Fruit fly (Drosophila melanogaster): Measurements from ENCODE around the gene CG12320.

The CG12320 gene

DNA sequence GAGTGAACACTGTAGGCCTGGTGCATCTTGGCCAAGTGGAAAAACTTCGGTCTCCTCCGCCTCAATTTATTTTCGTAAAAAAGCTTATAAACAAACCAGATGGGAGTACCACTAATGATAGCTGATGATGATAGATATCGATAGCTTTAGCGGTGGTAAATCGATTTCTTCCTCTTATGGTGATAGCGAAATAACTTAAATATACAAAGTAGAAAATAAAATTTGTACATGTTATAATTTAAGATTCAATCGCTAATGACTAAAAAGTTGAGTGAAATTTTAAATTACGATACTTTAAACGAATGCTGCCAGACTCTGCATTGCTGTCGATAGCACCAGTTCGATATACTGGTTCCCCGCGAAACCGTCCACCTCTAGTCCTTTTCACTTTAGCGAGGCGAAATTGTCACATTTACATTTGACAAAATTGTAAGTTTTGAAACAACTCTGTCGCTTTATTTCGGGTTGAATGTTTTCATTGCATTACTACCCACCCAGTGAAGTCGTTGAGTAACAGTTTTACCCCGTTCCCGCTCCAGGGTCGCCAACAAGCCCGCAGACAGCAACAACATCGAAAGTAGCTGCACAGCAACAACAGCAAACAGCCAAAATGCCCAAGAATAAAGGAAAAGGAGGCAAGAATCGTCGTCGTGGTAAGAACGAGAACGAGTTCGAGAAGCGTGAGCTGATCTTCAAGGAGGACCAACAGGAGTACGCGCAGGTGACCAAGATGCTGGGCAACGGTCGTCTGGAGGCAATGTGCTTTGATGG is 22.0 kb upstream of the CG12320 start, which contains the start of the genes Vps39 and eIF1A (continued):
- TF ChIP-seq CG10274 (GFP tag; optimal IDR thresholded peaks at IDR 0.05) (no peak), phol (tag; optimal IDR thresholded peaks at IDR 0.05) (peak; percentile 49), odd (GFP tag; optimal IDR thresholded peaks at IDR 0.05) (no peak), gsb (GFP tag; IDR thresholded peaks at IDR 0.05) (no peak), CG15514 (GFP tag; optimal IDR thresholded peaks at IDR 0.05) (peak; percentile 99), Dbx (GFP tag; IDR thresholded peaks at IDR 0.05) (0 out of 3 replicates have a peak, but pooled peaks have one; percentile 43), NFAT (GFP tag; IDR thresholded peaks at IDR 0.05) (no peak), CG14667 (GFP tag; IDR thresholded peaks at IDR 0.05) (no peak), CG1647 (GFP tag; optimal IDR thresholded peaks at IDR 0.05) (no peak), CG15479 (GFP tag; optimal IDR thresholded peaks at IDR 0.05) (no peak), CG9932 (GFP tag; IDR thresholded peaks at IDR 0.05) (peak; percentile 68), row (GFP tag; IDR thresholded peaks at IDR 0.05) (peak; percentile 81), CG30403 (GFP tag; optimal IDR thresholded peaks at IDR 0.05) (peak; percentile 67), amos (GFP tag; IDR thresholded peaks at IDR 0.05; ENCODE audit: partially characterized antibody) (peak; percentile 82), Ets97D (GFP tag; optimal IDR thresholded peaks at IDR 0.05) (peak; percentile 70), sens (GFP tag) (peak; percentile 94), CG13123 (GFP tag; optimal IDR thresholded peaks at IDR 0.05) (peak; percentile 44), CG9215 (GFP tag; IDR thresholded peaks at IDR 0.05) (peak; percentile 48), CG7745 (tag; optimal IDR thresholded peaks at IDR 0.05) (no peak), CG7372 (GFP tag; IDR thresholded peaks at IDR 0.05) (peak; percentile 53; the same call in 1 of the 2 replicates), salm (tag; optimal IDR thresholded peaks at IDR 0.05) (no peak), Fer1 (GFP tag; optimal IDR thresholded peaks at IDR 0.05) (no peak), CG2120 (GFP tag; optimal IDR thresholded peaks at IDR 0.05) (peak; percentile 67), emc (GFP tag; optimal IDR thresholded peaks at IDR 0.05) (no peak), CG32767 (GFP tag; IDR thresholded peaks at IDR 0.05) (0 out of 2 replicates have a peak, but pooled peaks have one; percentile 9), gfzf (GFP tag; optimal IDR thresholded peaks at IDR 0.05) (peak; percentile 12), CG31388 (GFP tag; optimal IDR thresholded peaks at IDR 0.05) (no peak), pho (GFP tag; optimal IDR thresholded peaks at IDR 0.05) (peak; percentile 64), CG4617 (GFP tag; optimal IDR thresholded peaks at IDR 0.05; ENCODE audit: borderline replicate concordance) (peak; percentile 65), BtbVII (GFP tag; optimal IDR thresholded peaks at IDR 0.05) (no peak), CG17568 (GFP tag; optimal IDR thresholded peaks at IDR 0.05) (no peak), CG14860 (GFP tag; IDR thresholded peaks at IDR 0.05; ENCODE audit: partially characterized antibody) (peak; percentile 87), al (GFP tag; IDR thresholded peaks at IDR 0.05) (peak; percentile 31; the same call in 1 of the 2 replicates), unc-4 (GFP tag; IDR thresholded peaks at IDR 0.05; ENCODE audit: partially characterized antibody) (peak; percentile 91), dm (GFP tag; optimal IDR thresholded peaks at IDR 0.05) (peak; percentile 76), pum (GFP tag; optimal IDR thresholded peaks at IDR 0.05) (peak; percentile 32), CG34422 (GFP tag; IDR thresholded peaks at IDR 0.05) (no peak), sens-2 (GFP tag; IDR thresholded peaks at IDR 0.05) (no peak), CG6272 (GFP tag; IDR thresholded peaks at IDR 0.05) (peak; percentile 36; the same call in 1 of the 2 replicates), CG34224 (GFP tag; IDR thresholded peaks at IDR 0.05; ENCODE audit: partially characterized antibody) (peak; percentile 93), CG12299 (tag; optimal IDR thresholded peaks at IDR 0.05) (no peak), HLH54F (GFP tag; optimal IDR thresholded peaks at IDR 0.05) (peak; percentile 43), Chrac-16 (GFP tag; optimal IDR thresholded peaks at IDR 0.05) (peak; percentile 44), Lim3 (GFP tag; IDR thresholded peaks at IDR 0.05) (no peak), CG3995 (GFP tag; optimal IDR thresholded peaks at IDR 0.05) (peak; percentile 53), CG3838 (GFP tag; optimal IDR thresholded peaks at IDR 0.05) (peak; percentile 2), Deaf1 (tag; optimal IDR thresholded peaks at IDR 0.05) (peak; percentile 1), CG10366 (GFP tag; IDR thresholded peaks at IDR 0.05) (no peak; the same call in 1 of the 2 replicates), CG15073 (GFP tag; optimal IDR thresholded peaks at IDR 0.05) (no peak)

Data from whole organism, embryonic.